Worm (Caenorhabditis elegans) whole organism, L4 larva: ENCODE data around the gene nlp-69.

ENCODE experiments used
- F10B5.3 ChIP-seq: sonication (generic microtip); optimal IDR thresholded peaks from 2 replicates; lab custom pipeline; 2016; ENCODE audit warnings: mild to moderate bottlenecking, missing genetic modification characterization, missing compliant biosample characterization
- F37D6.2 ChIP-seq: sonication (generic microtip); optimal IDR thresholded peaks from 2 replicates; lab custom pipeline; 2016; ENCODE audit warnings: mild to moderate bottlenecking, missing genetic modification characterization, missing compliant biosample characterization
- F44E2.7 ChIP-seq: fragments of 200-800 bp; sonication (Bioruptor generic); IDR thresholded peaks from 2 replicates; pipeline ENCODE4 v2.1.2; 2022; ENCODE audit warnings: missing genetic modification characterization, missing compliant biosample characterization
- F49E8.2 ChIP-seq: sonication (generic microtip); optimal IDR thresholded peaks from 2 replicates; lab custom pipeline; 2016; ENCODE audit warnings: missing compliant biosample characterization, mild to moderate bottlenecking, missing genetic modification characterization, borderline replicate concordance
- Y105C5A.15 ChIP-seq: fragments of 200-800 bp; sonication (Bioruptor generic); IDR thresholded peaks from 2 replicates; pipeline ENCODE4 v1.3.6; 2022; ENCODE audit warnings: missing genetic modification characterization, missing compliant biosample characterization
- Y75B8A.6 ChIP-seq: fragments of 200-800 bp; sonication (Bioruptor generic); IDR thresholded peaks from 2 replicates; pipeline ENCODE4 v1.3.6; 2022; ENCODE audit warnings: missing genetic modification reagents, missing genetic modification characterization, missing compliant biosample characterization
- aha-1 ChIP-seq: fragments of 150-350 bp; peaks from one replicate; lab custom pipeline; 2014; ENCODE audit warnings: missing biosample characterization, missing genetic modification characterization
- ama-1 ChIP-seq: fragments of 150-350 bp; optimal IDR thresholded peaks from 2 replicates; lab custom pipeline; 2014; ENCODE audit warnings: inconsistent platforms, mixed read lengths
- ceh-20 ChIP-seq: fragments of 200-800 bp; sonication (Bioruptor generic); IDR thresholded peaks from 2 replicates; pipeline ENCODE4 v1.3.6; 2022; ENCODE audit warnings: missing genetic modification reagents, missing genetic modification characterization, missing compliant biosample characterization
- ceh-32 ChIP-seq: sonication (generic microtip); optimal IDR thresholded peaks from 2 replicates; lab custom pipeline; 2016; ENCODE audit warnings: mild to moderate bottlenecking, missing genetic modification characterization, missing compliant biosample characterization; ENCODE audit not compliant: poor library complexity
- ceh-62 ChIP-seq: sonication (generic microtip); optimal IDR thresholded peaks from 2 replicates; lab custom pipeline; 2017; ENCODE audit warnings: missing biosample characterization, missing genetic modification characterization
- ceh-82 ChIP-seq: sonication (generic microtip); optimal IDR thresholded peaks from 2 replicates; lab custom pipeline; 2017; ENCODE audit warnings: missing biosample characterization, missing genetic modification characterization
- ctbp-1 ChIP-seq: fragments of 200-800 bp; sonication (Bioruptor generic); IDR thresholded peaks from 2 replicates; pipeline ENCODE4 v1.3.6; 2022; ENCODE audit warnings: missing genetic modification reagents, missing genetic modification characterization, missing compliant biosample characterization
- daf-12 ChIP-seq: fragments of 150-350 bp; optimal IDR thresholded peaks from 2 replicates; lab custom pipeline; 2014; ENCODE audit warnings: missing biosample characterization, missing genetic modification reagents, missing genetic modification characterization
- dve-1 ChIP-seq: sonication (generic microtip); optimal IDR thresholded peaks from 2 replicates; lab custom pipeline; 2017; ENCODE audit warnings: antibody characterized with exemption, mild to moderate bottlenecking, missing genetic modification characterization, missing compliant biosample characterization; ENCODE audit not compliant: insufficient read depth
- egl-27 ChIP-seq: sonication (generic microtip); optimal IDR thresholded peaks from 3 replicates; lab custom pipeline; 2017; ENCODE audit warnings: missing biosample characterization, missing genetic modification reagents, missing genetic modification characterization
- lin-1 ChIP-seq: fragments of 200-800 bp; sonication (Bioruptor generic); IDR thresholded peaks from 2 replicates; pipeline ENCODE4 v1.3.6; 2022; ENCODE audit warnings: missing genetic modification reagents, missing genetic modification characterization, missing compliant biosample characterization
- lin-13 ChIP-seq: fragments of 150-350 bp; optimal IDR thresholded peaks from 2 replicates; lab custom pipeline; 2014; ENCODE audit warnings: missing biosample characterization, missing genetic modification reagents, missing genetic modification characterization
- lin-15B ChIP-seq: fragments of 150-350 bp; sonication (generic microtip); optimal IDR thresholded peaks from 3 replicates; lab custom pipeline; 2014; ENCODE audit warnings: missing biosample characterization, missing genetic modification characterization
- madf-5 ChIP-seq, 2 experiments: fragments of 200-800 bp; sonication (Bioruptor generic); IDR thresholded peaks; 2 replicates each; pipeline ENCODE4 v1.3.6; 2022; ENCODE audit warnings: missing compliant biosample characterization in 2 of 2, missing genetic modification characterization in 2 of 2
- mes-2 ChIP-seq: sonication (generic microtip); optimal IDR thresholded peaks from 2 replicates; lab custom pipeline; 2016; ENCODE audit warnings: missing genotype, mild to moderate bottlenecking, missing genetic modification characterization, missing compliant biosample characterization; ENCODE audit not compliant: poor library complexity, severe bottlenecking
- mxl-3 ChIP-seq: fragments of 200-800 bp; sonication (Bioruptor generic); optimal IDR thresholded peaks from 2 replicates; lab custom pipeline; 2018; ENCODE audit warnings: mild to moderate bottlenecking, missing genetic modification characterization, missing compliant biosample characterization
- nhr-102 ChIP-seq: sonication (generic microtip); optimal IDR thresholded peaks from 2 replicates; lab custom pipeline; 2016; ENCODE audit warnings: mild to moderate bottlenecking, missing genetic modification characterization, moderate library complexity, missing compliant biosample characterization
- nhr-111 ChIP-seq: fragments of 200-800 bp; sonication (Bioruptor generic); optimal IDR thresholded peaks from 2 replicates; lab custom pipeline; 2018; ENCODE audit warnings: mild to moderate bottlenecking, missing genetic modification characterization, missing compliant biosample characterization
- nhr-237 ChIP-seq: sonication (generic microtip); optimal IDR thresholded peaks from 2 replicates; lab custom pipeline; 2017; ENCODE audit warnings: missing biosample characterization, missing genetic modification characterization
- nhr-41 ChIP-seq: fragments of 200-800 bp; sonication (Bioruptor generic); IDR thresholded peaks from 2 replicates; pipeline ENCODE4 v1.3.6; 2022; ENCODE audit warnings: missing genetic modification reagents, missing genetic modification characterization, missing compliant biosample characterization
- nhr-42 ChIP-seq: fragments of 200-800 bp; sonication (Bioruptor generic); IDR thresholded peaks from 2 replicates; pipeline ENCODE4 v1.3.6; 2022; ENCODE audit warnings: missing genetic modification characterization, missing compliant biosample characterization
- nhr-48 ChIP-seq: sonication (generic microtip); optimal IDR thresholded peaks from 2 replicates; lab custom pipeline; 2016; ENCODE audit warnings: mild to moderate bottlenecking, missing genetic modification characterization, missing compliant biosample characterization
- nhr-77 ChIP-seq: fragments of 150-350 bp; optimal IDR thresholded peaks from 2 replicates; lab custom pipeline; 2014; ENCODE audit warnings: missing biosample characterization, missing genetic modification characterization
- pha-4 ChIP-seq, 2 experiments: fragments of 150-350 bp in 1 of 2; fragments of 200-800 bp in 1 of 2; sonication (Bioruptor generic) in 1 of 2; IDR thresholded peaks in 1 of 2; optimal IDR thresholded peaks in 1 of 2; 2 replicates each; pipeline versions ENCODE4 v1.3.6 to Lab custom; 2014 to 2022; ENCODE audit warnings: missing genetic modification characterization in 2 of 2, missing genetic modification reagents in 2 of 2, missing biosample characterization in 1 of 2, missing compliant biosample characterization in 1 of 2
- php-3 ChIP-seq: fragments of 200-800 bp; sonication (Bioruptor generic); IDR thresholded peaks from 2 replicates; pipeline ENCODE4 v1.3.6; 2022; ENCODE audit warnings: missing genetic modification reagents, missing genetic modification characterization, missing compliant biosample characterization
- pqm-1 ChIP-seq: sonication (generic microtip); optimal IDR thresholded peaks from 2 replicates; lab custom pipeline; 2017; ENCODE audit warnings: missing biosample characterization, missing genetic modification characterization
- saeg-2 ChIP-seq: fragments of 200-800 bp; sonication (Bioruptor generic); IDR thresholded peaks from 2 replicates; pipeline ENCODE4 v1.3.6; 2022; ENCODE audit warnings: missing genetic modification reagents, missing genetic modification characterization, missing compliant biosample characterization
- set-16 ChIP-seq: fragments of 200-800 bp; sonication (Bioruptor generic); IDR thresholded peaks from 2 replicates; pipeline ENCODE4 v1.3.6; 2022; ENCODE audit warnings: missing genetic modification reagents, missing genetic modification characterization, missing compliant biosample characterization
- snpc-1.2 ChIP-seq: fragments of 200-800 bp; sonication (Bioruptor generic); IDR thresholded peaks from 2 replicates; pipeline ENCODE4 v1.3.6; 2022; ENCODE audit warnings: missing genetic modification reagents, missing genetic modification characterization, missing compliant biosample characterization
- spr-1 ChIP-seq: sonication (generic microtip); optimal IDR thresholded peaks from 2 replicates; lab custom pipeline; 2016; ENCODE audit warnings: mild to moderate bottlenecking, missing genetic modification characterization, missing compliant biosample characterization
- spr-3 ChIP-seq: fragments of 200-800 bp; sonication (Bioruptor generic); optimal IDR thresholded peaks from 2 replicates; lab custom pipeline; 2018; ENCODE audit warnings: mild to moderate bottlenecking, missing genetic modification characterization, missing compliant biosample characterization
- tag-97 ChIP-seq: fragments of 200-800 bp; sonication (Bioruptor generic); IDR thresholded peaks from 2 replicates; pipeline ENCODE4 v1.3.6; 2022; ENCODE audit warnings: missing genetic modification characterization, missing compliant biosample characterization
- tra-1 ChIP-seq: fragments of 200-800 bp; sonication (Bioruptor generic); IDR thresholded peaks from 2 replicates; pipeline ENCODE4 v1.3.6; 2022; ENCODE audit warnings: missing genetic modification reagents, missing genetic modification characterization, missing compliant biosample characterization
- unc-130 ChIP-seq: sonication (generic microtip); optimal IDR thresholded peaks from 2 replicates; lab custom pipeline; 2016; ENCODE audit warnings: missing genetic modification reagents, missing genetic modification characterization, missing compliant biosample characterization
- vab-7 ChIP-seq: fragments of 200-800 bp; sonication (Bioruptor generic); IDR thresholded peaks from 2 replicates; pipeline ENCODE4 v1.3.6; 2022; ENCODE audit warnings: missing genetic modification reagents, missing genetic modification characterization, missing compliant biosample characterization
- zfp-3 ChIP-seq: fragments of 200-800 bp; sonication (Bioruptor generic); conservative IDR thresholded peaks from 2 replicates; pipeline ENCODE4 v1.3.6; 2022; ENCODE audit warnings: missing genetic modification reagents, missing genetic modification characterization, missing compliant biosample characterization
- zip-2 ChIP-seq: fragments of 150-350 bp; optimal IDR thresholded peaks from 2 replicates; lab custom pipeline; 2014; ENCODE audit warnings: missing biosample characterization, missing genetic modification characterization
- ztf-11 ChIP-seq: fragments of 150-350 bp; optimal IDR thresholded peaks from 2 replicates; lab custom pipeline; 2014; ENCODE audit warnings: missing biosample characterization, missing genetic modification characterization
- ztf-7 ChIP-seq: fragments of 150-350 bp; optimal IDR thresholded peaks from 2 replicates; lab custom pipeline; 2014; ENCODE audit warnings: missing biosample characterization, missing genetic modification characterization

The nlp-69 gene

ce11 chrV:20124393-20124792 is 29.6 kb upstream of the nlp-69 start:
- TF ChIP-seq zip-2 (tag; lab: Kevin White, UChicago), result no peak
- TF ChIP-seq Y75B8A.6 (GFP tag; lab: Robert Waterston, UW), result no peak
- TF ChIP-seq F10B5.3, result no peak
- TF ChIP-seq nhr-48 (tag; lab: Kevin White, UChicago), result no peak
- TF ChIP-seq lin-1 (GFP tag; lab: Robert Waterston, UW), result no peak
- TF ChIP-seq saeg-2 (GFP tag; lab: Robert Waterston, UW), result no peak
- peak; percentile 65 for TF ChIP-seq set-16
- no peak for TF ChIP-seq ceh-62
- no peak for TF ChIP-seq F37D6.2 (tag; lab: Kevin White, UChicago)
- TF ChIP-seq daf-12 (tag; lab: Kevin White, UChicago), result no peak
- TF ChIP-seq zfp-3 (GFP tag; lab: Robert Waterston, UW), result no peak
- no peak for TF ChIP-seq nhr-41 (GFP tag; lab: Robert Waterston, UW)
- peak; percentile 13 for TF ChIP-seq aha-1 (tag; lab: Kevin White, UChicago)
- TF ChIP-seq tra-1, result no peak
- TF ChIP-seq nhr-102 (tag; lab: Kevin White, UChicago), result no peak
- no peak for TF ChIP-seq F49E8.2
- no peak for TF ChIP-seq nhr-237
- TF ChIP-seq dve-1 (tag; lab: Kevin White, UChicago), result no peak
- 0 out of 2 replicates have a peak, but pooled peaks have one; percentile 64 for TF ChIP-seq F44E2.7 (GFP tag; lab: Robert Waterston, UW)
- TF ChIP-seq php-3, result 0 out of 2 replicates have a peak, but pooled peaks have one; percentile 27
- TF ChIP-seq ztf-11 (tag; lab: Kevin White, UChicago), result no peak
- no peak for TF ChIP-seq egl-27 (tag; lab: Kevin White, UChicago)
- TF ChIP-seq, all 104 proteins: peak for 4

ce11 chrV:20123616-20124015 is 28.8 kb upstream of the nlp-69 start:
- TF ChIP-seq snpc-1.2 (GFP tag; lab: Robert Waterston, UW), result no peak
- TF ChIP-seq vab-7 (GFP tag; lab: Robert Waterston, UW), result 0 out of 2 replicates have a peak, but pooled peaks have one; percentile 10
- 0 out of 4 replicates have a peak, but pooled peaks of 1 of the 2 experiments have one; percentile 30 for TF ChIP-seq madf-5 (GFP tag; IDR thresholded peaks at IDR 0.05; lab: Robert Waterston, UW)
- no peak for TF ChIP-seq spr-3
- no peak for TF ChIP-seq egl-27 (tag; lab: Kevin White, UChicago)
- no peak for TF ChIP-seq spr-1 (tag; lab: Kevin White, UChicago)
- TF ChIP-seq F49E8.2, result no peak
- peak; percentile 39; the same call in 1 of the 2 replicates for TF ChIP-seq set-16
- TF ChIP-seq unc-130 (GFP tag; lab: Kevin White, UChicago), result no peak
- no peak for TF ChIP-seq pqm-1 (tag; lab: Kevin White, UChicago)
- no peak for TF ChIP-seq ceh-32 (tag; lab: Kevin White, UChicago)
- no peak for TF ChIP-seq mes-2 (tag; lab: Kevin White, UChicago)
- TF ChIP-seq F44E2.7 (GFP tag; lab: Robert Waterston, UW), result 0 out of 2 replicates have a peak, but pooled peaks have one; percentile 55
- TF ChIP-seq pha-4 (GFP tag; IDR thresholded peaks at IDR 0.05; lab: Robert Waterston, UW), result no peak
- TF ChIP-seq pha-4 (tag; optimal IDR thresholded peaks at IDR 0.05; lab: Kevin White, UChicago), result no peak
- no peak for TF ChIP-seq mxl-3 (GFP tag; lab: Kevin White, UChicago)
- no peak for TF ChIP-seq lin-13 (GFP tag; lab: Kevin White, UChicago)
- TF ChIP-seq ceh-82, result no peak
- TF ChIP-seq dve-1 (tag; lab: Kevin White, UChicago), result no peak
- TF ChIP-seq, all 104 proteins: peak for 4

- no peak for TF ChIP-seq tag-97 (GFP tag; lab: Robert Waterston, UW)
- no peak for TF ChIP-seq ceh-20 (GFP tag; lab: Robert Waterston, UW)
- no peak for TF ChIP-seq ctbp-1 (GFP tag; lab: Robert Waterston, UW)
- no peak for TF ChIP-seq nhr-77 (tag; lab: Kevin White, UChicago)
- TF ChIP-seq ztf-7 (tag; lab: Kevin White, UChicago), result no peak
- TF ChIP-seq set-16, result peak; percentile 69
- no peak for TF ChIP-seq nhr-111 (GFP tag; lab: Kevin White, UChicago)
- no peak for TF ChIP-seq ama-1 (lab: Kevin White, UChicago)
- no peak for TF ChIP-seq lin-15B (tag; lab: Kevin White, UChicago)
- no peak for TF ChIP-seq Y105C5A.15 (GFP tag; lab: Robert Waterston, UW)
- TF ChIP-seq nhr-42 (GFP tag; lab: Robert Waterston, UW), result 0 out of 2 replicates have a peak, but pooled peaks have one; percentile 31
Observed at ce11 chrV:20123010-20123409, 28.2 kb upstream of the nlp-69 start.
